Worm (Caenorhabditis elegans): Measurements from ENCODE around the gene snt-5.

snt-5 gene

ce11 chrV:1411459-1411858 lies at the start of gene snt-5:
Gene snt-5, minus strand, starts transcription at chrV:1411559.
- no peak for TF ChIP-seq lin-32 (GFP tag; optimal IDR thresholded peaks at IDR 0.05)
- no peak for TF ChIP-seq sptf-1 (tag; optimal IDR thresholded peaks at IDR 0.05)
- TF ChIP-seq bed-3 (GFP tag; optimal IDR thresholded peaks at IDR 0.05), result no peak
- no peak for TF ChIP-seq ces-1 (GFP tag; optimal IDR thresholded peaks at IDR 0.05)
- no peak for TF ChIP-seq elt-3 (tag; optimal IDR thresholded peaks at IDR 0.05)
- no peak for TF ChIP-seq ceh-83 (GFP tag; optimal IDR thresholded peaks at IDR 0.05)
- TF ChIP-seq nhr-28 (tag; optimal IDR thresholded peaks at IDR 0.05), result no peak
- no peak for TF ChIP-seq sem-2 (GFP tag; optimal IDR thresholded peaks at IDR 0.05)
- no peak for TF ChIP-seq unc-120 (tag; optimal IDR thresholded peaks at IDR 0.05; ENCODE audit: poor library complexity, severe bottlenecking)
- TF ChIP-seq ztf-11 (tag; optimal IDR thresholded peaks at IDR 0.05), result no peak
- no peak for TF ChIP-seq mls-2 (tag; optimal IDR thresholded peaks at IDR 0.05)
- TF ChIP-seq elt-1 (tag; optimal IDR thresholded peaks at IDR 0.05; ENCODE audit: borderline replicate concordance, insufficient read depth), result no peak
- no peak for TF ChIP-seq snpc-4 (tag; optimal IDR thresholded peaks at IDR 0.05)
- TF ChIP-seq hlh-1 (tag; optimal IDR thresholded peaks at IDR 0.05), result no peak
- TF ChIP-seq nhr-76 (tag; optimal IDR thresholded peaks at IDR 0.05), result no peak
- TF ChIP-seq mab-5 (tag; optimal IDR thresholded peaks at IDR 0.05), result no peak
- no peak for TF ChIP-seq nhr-237 (tag; optimal IDR thresholded peaks at IDR 0.05)

- TF ChIP-seq ceh-43 (GFP tag; optimal IDR thresholded peaks at IDR 0.05) (no peak), unc-39 (tag; optimal IDR thresholded peaks at IDR 0.05) (no peak), ceh-39 (tag; optimal IDR thresholded peaks at IDR 0.05) (no peak), elt-1 (tag; optimal IDR thresholded peaks at IDR 0.05; ENCODE audit: borderline replicate concordance, insufficient read depth) (no peak), elt-3 (tag; optimal IDR thresholded peaks at IDR 0.05) (no peak), mab-5 (tag; optimal IDR thresholded peaks at IDR 0.05) (no peak), zip-8 (tag; optimal IDR thresholded peaks at IDR 0.05) (no peak)
Measured at ce11 chrV:1460069-1460468, 48.7 kb upstream of the snt-5 start, which contains the start of gene hacd-1. Gene hacd-1, plus strand, starts transcription at chrV:1460369.

ce11 chrV:1459374-1459926 lies 48.1 kb upstream of the snt-5 start:
- TF ChIP-seq ham-2 (GFP tag; optimal IDR thresholded peaks at IDR 0.05), result no peak
- no peak for TF ChIP-seq ztf-11 (tag; optimal IDR thresholded peaks at IDR 0.05)

- TF ChIP-seq zip-8 (tag; optimal IDR thresholded peaks at IDR 0.05) (no peak), sptf-1 (tag; optimal IDR thresholded peaks at IDR 0.05) (no peak), elt-3 (tag; optimal IDR thresholded peaks at IDR 0.05) (no peak), ztf-11 (tag; optimal IDR thresholded peaks at IDR 0.05) (no peak), unc-62 (GFP tag; optimal IDR thresholded peaks at IDR 0.05) (no peak), drap-1 (GFP tag; optimal IDR thresholded peaks at IDR 0.05) (no peak), lin-32 (GFP tag; optimal IDR thresholded peaks at IDR 0.05) (no peak)
Measured at ce11 chrV:1456614-1457013, 45.3 kb upstream of the snt-5 start.

- TF ChIP-seq mls-2 (tag; optimal IDR thresholded peaks at IDR 0.05) (no peak), blmp-1 (tag; optimal IDR thresholded peaks at IDR 0.05) (no peak), mep-1 (tag; optimal IDR thresholded peaks at IDR 0.05) (no peak), snpc-4 (tag; optimal IDR thresholded peaks at IDR 0.05) (no peak), ceh-39 (tag; optimal IDR thresholded peaks at IDR 0.05) (no peak), unc-62 (GFP tag; optimal IDR thresholded peaks at IDR 0.05) (no peak), zip-8 (tag; optimal IDR thresholded peaks at IDR 0.05) (no peak), lin-13 (tag; optimal IDR thresholded peaks at IDR 0.05) (no peak), ces-1 (GFP tag; optimal IDR thresholded peaks at IDR 0.05) (no peak), nhr-2 (tag; optimal IDR thresholded peaks at IDR 0.05) (no peak), ceh-43 (GFP tag; optimal IDR thresholded peaks at IDR 0.05) (no peak), M03D4.4 (tag; optimal IDR thresholded peaks at IDR 0.05) (no peak), bed-3 (GFP tag; optimal IDR thresholded peaks at IDR 0.05) (no peak), nhr-237 (tag; optimal IDR thresholded peaks at IDR 0.05) (no peak), flh-1 (GFP tag; optimal IDR thresholded peaks at IDR 0.05) (no peak), pha-4 (tag; optimal IDR thresholded peaks at IDR 0.05) (no peak)
Measured at ce11 chrV:1455280-1455679, 43.9 kb upstream of the snt-5 start.

Data from whole organism, mixed stage, embryonic.